Worm (Caenorhabditis elegans) whole organism, late embryonic: ENCODE measurements around the gene T01G6.10.

Experiments used
- F13H6.1 ChIP-seq: sonication (generic microtip); optimal IDR thresholded peaks from 2 replicates; lab custom pipeline; 2016; ENCODE audit warnings: missing genetic modification characterization, missing compliant biosample characterization
- K09A11.1 ChIP-seq: sonication (generic microtip); optimal IDR thresholded peaks from 2 replicates; lab custom pipeline; 2017; ENCODE audit warnings: antibody characterized with exemption, mild to moderate bottlenecking, missing genetic modification characterization, missing compliant biosample characterization; ENCODE audit not compliant: insufficient read depth
- ama-1 ChIP-seq: fragments of 150-350 bp; optimal IDR thresholded peaks from 2 replicates; lab custom pipeline; 2014
- ceh-18 ChIP-seq: sonication (generic microtip); optimal IDR thresholded peaks from 2 replicates; lab custom pipeline; 2016; ENCODE audit warnings: missing genetic modification characterization, missing compliant biosample characterization
- ceh-2 ChIP-seq: sonication (generic microtip); optimal IDR thresholded peaks from 2 replicates; lab custom pipeline; 2016; ENCODE audit warnings: missing genotype, missing genetic modification characterization, missing compliant biosample characterization
- ceh-22 ChIP-seq: sonication (generic microtip); optimal IDR thresholded peaks from 2 replicates; lab custom pipeline; 2017; ENCODE audit warnings: missing biosample characterization, missing genetic modification characterization
- ceh-24 ChIP-seq: sonication (generic microtip); optimal IDR thresholded peaks from 2 replicates; lab custom pipeline; 2016; ENCODE audit warnings: mild to moderate bottlenecking, missing genetic modification characterization, missing compliant biosample characterization
- ceh-45 ChIP-seq: fragments of 200-800 bp; sonication (Bioruptor generic); IDR thresholded peaks from 2 replicates; pipeline ENCODE4 v1.3.6; 2022; ENCODE audit warnings: missing genetic modification reagents, missing genetic modification characterization, missing compliant biosample characterization
- ceh-48 ChIP-seq: sonication (generic microtip); optimal IDR thresholded peaks from 2 replicates; lab custom pipeline; 2016; ENCODE audit warnings: missing genetic modification characterization, inconsistent platforms, missing compliant biosample characterization
- ceh-6 ChIP-seq: fragments of 200-800 bp; sonication (Bioruptor generic); optimal IDR thresholded peaks from 2 replicates; lab custom pipeline; 2018; ENCODE audit warnings: mild to moderate bottlenecking, missing genetic modification characterization, missing compliant biosample characterization
- ceh-9 ChIP-seq: sonication (generic microtip); optimal IDR thresholded peaks from 2 replicates; lab custom pipeline; 2016; ENCODE audit warnings: mild to moderate bottlenecking, missing genetic modification characterization, inconsistent platforms, missing compliant biosample characterization
- che-1 ChIP-seq: sonication (generic microtip); optimal IDR thresholded peaks from 2 replicates; lab custom pipeline; 2016; ENCODE audit warnings: mild to moderate bottlenecking, missing genetic modification characterization, missing compliant biosample characterization
- dmd-4 ChIP-seq: sonication (generic microtip); optimal IDR thresholded peaks from 2 replicates; lab custom pipeline; 2016; ENCODE audit warnings: borderline replicate concordance, missing genetic modification characterization, missing compliant biosample characterization
- elt-4 ChIP-seq: sonication (generic microtip); optimal IDR thresholded peaks from 2 replicates; lab custom pipeline; 2016; ENCODE audit warnings: missing genetic modification characterization, missing compliant biosample characterization
- ets-4 ChIP-seq: sonication (generic microtip); optimal IDR thresholded peaks from 2 replicates; lab custom pipeline; 2016; ENCODE audit warnings: missing genetic modification characterization, missing compliant biosample characterization
- fax-1 ChIP-seq: sonication (generic microtip); optimal IDR thresholded peaks from 2 replicates; lab custom pipeline; 2016; ENCODE audit warnings: missing genotype, missing genetic modification characterization, missing compliant biosample characterization
- fkh-10 ChIP-seq: fragments of 150-350 bp; optimal IDR thresholded peaks from 2 replicates; lab custom pipeline; 2014; ENCODE audit warnings: missing biosample characterization, missing genetic modification reagents, missing genetic modification characterization
- fkh-6 ChIP-seq: sonication (generic microtip); optimal IDR thresholded peaks from 2 replicates; lab custom pipeline; 2016; ENCODE audit warnings: missing genetic modification characterization, missing compliant biosample characterization
- gmeb-2 ChIP-seq: sonication (generic microtip); optimal IDR thresholded peaks from 2 replicates; lab custom pipeline; 2016; ENCODE audit warnings: missing genetic modification characterization, inconsistent platforms, missing compliant biosample characterization
- hlh-13 ChIP-seq: fragments of 200-800 bp; sonication (Bioruptor generic); optimal IDR thresholded peaks from 2 replicates; lab custom pipeline; 2018; ENCODE audit warnings: mild to moderate bottlenecking, missing genetic modification characterization, missing compliant biosample characterization
- hlh-30 ChIP-seq: sonication (generic microtip); optimal IDR thresholded peaks from 2 replicates; lab custom pipeline; 2017; ENCODE audit warnings: antibody characterized with exemption, missing genetic modification characterization, missing compliant biosample characterization; ENCODE audit not compliant: insufficient read depth
- hlh-6 ChIP-seq: sonication (generic microtip); optimal IDR thresholded peaks from 2 replicates; lab custom pipeline; 2016; ENCODE audit warnings: missing genotype, missing genetic modification characterization, missing compliant biosample characterization
- mec-3 ChIP-seq: sonication (generic microtip); optimal IDR thresholded peaks from 2 replicates; lab custom pipeline; 2016; ENCODE audit warnings: borderline replicate concordance, missing genetic modification characterization, missing compliant biosample characterization
- nfya-1 ChIP-seq: sonication (generic microtip); optimal IDR thresholded peaks from 2 replicates; lab custom pipeline; 2017; ENCODE audit warnings: missing genetic modification characterization, mild to moderate bottlenecking, missing compliant biosample characterization, antibody characterized with exemption, moderate library complexity
- nhr-11 ChIP-seq: fragments of 150-350 bp; optimal IDR thresholded peaks from 2 replicates; lab custom pipeline; 2014; ENCODE audit warnings: missing biosample characterization, missing genetic modification characterization
- npax-4 ChIP-seq: sonication (generic microtip); optimal IDR thresholded peaks from 2 replicates; lab custom pipeline; 2016; ENCODE audit warnings: missing genetic modification characterization, missing compliant biosample characterization
- odd-2 ChIP-seq: sonication (generic microtip); optimal IDR thresholded peaks from 2 replicates; lab custom pipeline; 2017; ENCODE audit warnings: antibody characterized with exemption, mild to moderate bottlenecking, missing genetic modification characterization, missing compliant biosample characterization
- pat-9 ChIP-seq: fragments of 200-800 bp; sonication (Bioruptor generic); optimal IDR thresholded peaks from 2 replicates; lab custom pipeline; 2018; ENCODE audit warnings: mild to moderate bottlenecking, missing genetic modification characterization, moderate library complexity, missing compliant biosample characterization
- pha-4 ChIP-seq: fragments of 150-350 bp; optimal IDR thresholded peaks from 2 replicates; lab custom pipeline; 2018; ENCODE audit warnings: missing biosample characterization, missing genetic modification reagents, missing genetic modification characterization
- pqm-1 ChIP-seq: sonication (generic microtip); optimal IDR thresholded peaks from 2 replicates; lab custom pipeline; 2016; ENCODE audit warnings: missing genetic modification characterization, missing compliant biosample characterization
- ref-2 ChIP-seq: sonication (generic microtip); optimal IDR thresholded peaks from 2 replicates; lab custom pipeline; 2016; ENCODE audit warnings: missing genetic modification characterization, missing compliant biosample characterization
- rnt-1 ChIP-seq: sonication (generic microtip); optimal IDR thresholded peaks from 2 replicates; lab custom pipeline; 2016; ENCODE audit warnings: missing genetic modification characterization, missing compliant biosample characterization
- sdc-2 ChIP-seq: sonication (generic microtip); optimal IDR thresholded peaks from 2 replicates; lab custom pipeline; 2016; ENCODE audit warnings: missing genotype, missing genetic modification characterization, missing compliant biosample characterization
- sox-2 ChIP-seq: fragments of 200-800 bp; sonication (Bioruptor generic); IDR thresholded peaks from 2 replicates; pipeline ENCODE4 v1.3.6; 2022; ENCODE audit warnings: missing genetic modification reagents, missing genetic modification characterization, missing compliant biosample characterization
- sox-4 ChIP-seq: sonication (generic microtip); optimal IDR thresholded peaks from 2 replicates; lab custom pipeline; 2017; ENCODE audit warnings: mild to moderate bottlenecking, missing genetic modification characterization, inconsistent platforms, missing compliant biosample characterization
- tbx-2 ChIP-seq: sonication (generic microtip); optimal IDR thresholded peaks from 2 replicates; lab custom pipeline; 2016; ENCODE audit warnings: missing genetic modification characterization, missing compliant biosample characterization
- ttx-3 ChIP-seq: sonication (generic microtip); optimal IDR thresholded peaks from 2 replicates; lab custom pipeline; 2016; ENCODE audit warnings: missing genetic modification reagents, missing genetic modification characterization, missing compliant biosample characterization
- unc-86 ChIP-seq: sonication (generic microtip); optimal IDR thresholded peaks from 2 replicates; lab custom pipeline; 2016; ENCODE audit warnings: missing genetic modification characterization, missing compliant biosample characterization

The T01G6.10 gene

DNA sequence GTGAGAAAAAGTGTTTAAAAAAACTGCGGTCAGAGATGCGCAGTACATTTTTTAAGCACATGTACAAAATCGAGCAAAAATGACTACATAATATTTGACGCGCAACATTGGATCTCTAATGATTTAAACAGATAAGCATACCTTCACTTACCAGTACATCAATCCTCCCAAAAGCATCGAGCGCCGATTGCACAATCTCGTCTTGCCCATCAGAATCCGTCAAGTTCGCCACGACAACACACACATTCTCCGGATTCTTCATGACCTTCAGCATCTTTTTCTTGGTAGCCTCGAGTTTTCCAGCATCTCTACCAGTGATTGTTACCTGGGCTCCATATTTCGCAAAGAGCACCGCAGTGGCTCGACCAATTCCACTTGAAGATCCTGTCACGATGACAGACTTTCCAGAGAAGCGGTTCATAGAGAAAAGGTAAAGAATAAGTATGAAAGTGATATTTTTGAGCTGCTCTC is at the start of gene T01G6.10:
Gene T01G6.10, minus strand, starts transcription at position 421 of the 471 bp plus-strand sequence.
- TF ChIP-seq hlh-6 (tag; lab: Kevin White, UChicago) (no peak), ttx-3 (tag; lab: Kevin White, UChicago) (no peak), fkh-10 (GFP tag; lab: Kevin White, UChicago) (no peak), sox-4 (no peak), ceh-22 (tag; lab: Kevin White, UChicago) (no peak), sdc-2 (no peak)

- TF ChIP-seq che-1 (tag; lab: Kevin White, UChicago), result no peak
- no peak for TF ChIP-seq fkh-6 (tag; lab: Kevin White, UChicago)
- no peak for TF ChIP-seq unc-86 (tag; lab: Kevin White, UChicago)
- TF ChIP-seq dmd-4 (tag; lab: Kevin White, UChicago), result no peak
- TF ChIP-seq fkh-10 (GFP tag; lab: Kevin White, UChicago), result no peak
- no peak for TF ChIP-seq K09A11.1 (tag; lab: Kevin White, UChicago)
- no peak for TF ChIP-seq elt-4 (tag; lab: Kevin White, UChicago)
- no peak for TF ChIP-seq sox-2 (GFP tag; lab: Robert Waterston, UW)
- no peak for TF ChIP-seq nhr-11 (tag; lab: Kevin White, UChicago)
- TF ChIP-seq pat-9, result no peak
These were observed 49.4 kb upstream of the T01G6.10 start for ce11 chrV:552406-552805.

DNA sequence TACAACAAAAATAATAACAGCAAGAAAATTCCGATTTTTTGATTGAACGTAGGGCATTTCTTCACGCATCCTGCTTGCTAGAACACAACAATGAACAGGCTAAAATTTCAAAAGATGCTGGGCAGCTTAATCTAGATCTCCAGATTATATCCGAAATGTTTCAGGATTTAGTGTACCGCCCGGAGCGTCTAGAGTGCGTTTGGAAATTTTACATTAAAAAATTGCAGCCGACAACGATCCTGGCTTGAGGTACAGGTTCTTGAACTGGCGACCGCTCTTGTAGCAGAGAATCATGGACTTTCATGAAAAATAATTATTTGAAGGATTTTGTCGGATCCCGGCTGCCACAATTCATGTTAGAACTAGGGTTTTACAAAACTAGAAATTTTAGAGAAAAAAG is 45.0 kb upstream of the T01G6.10 start, which contains the start of gene C14C6.6:
Gene C14C6.6, minus strand, starts transcription at position 101 of the 400 bp plus-strand sequence.
- TF ChIP-seq ceh-2 (tag; lab: Kevin White, UChicago) (no peak), nfya-1 (tag; lab: Kevin White, UChicago) (no peak), ceh-9 (tag; lab: Kevin White, UChicago) (no peak), tbx-2 (tag; lab: Kevin White, UChicago) (no peak), hlh-6 (tag; lab: Kevin White, UChicago) (no peak), ceh-24 (tag; lab: Kevin White, UChicago) (no peak), F13H6.1 (tag; lab: Kevin White, UChicago) (no peak), mec-3 (tag; lab: Kevin White, UChicago) (no peak), pat-9 (no peak), ceh-18 (no peak), sdc-2 (no peak), ets-4 (no peak), hlh-30 (tag; lab: Kevin White, UChicago) (no peak), ceh-6 (GFP tag; lab: Kevin White, UChicago) (no peak)

- TF ChIP-seq dmd-4 (tag; lab: Kevin White, UChicago) (no peak), fax-1 (tag; lab: Kevin White, UChicago) (no peak), pha-4 (no peak), hlh-6 (tag; lab: Kevin White, UChicago) (no peak)
- TF ChIP-seq, all 69 proteins: peak for 0
These were observed 40.1 kb upstream of the T01G6.10 start, which contains the start of gene C14C6.3 for ce11 chrV:543169-543568. Gene C14C6.3, plus strand, starts transcription at chrV:543469.

- no peak for TF ChIP-seq rnt-1 (tag; lab: Kevin White, UChicago)
- TF ChIP-seq sox-4, result no peak
- TF ChIP-seq ref-2 (tag; lab: Kevin White, UChicago), result no peak
- no peak for TF ChIP-seq nhr-11 (tag; lab: Kevin White, UChicago)
- TF ChIP-seq ceh-48 (tag; lab: Kevin White, UChicago), result no peak
- no peak for TF ChIP-seq hlh-13 (GFP tag; lab: Kevin White, UChicago)
- TF ChIP-seq nfya-1 (tag; lab: Kevin White, UChicago), result no peak
- TF ChIP-seq sdc-2, result no peak
- TF ChIP-seq npax-4, result no peak
- TF ChIP-seq ceh-45, result no peak
- TF ChIP-seq gmeb-2, result no peak
- no peak for TF ChIP-seq pqm-1 (tag; lab: Kevin White, UChicago)
- no peak for TF ChIP-seq odd-2
- TF ChIP-seq ama-1 (lab: Kevin White, UChicago), result no peak
- TF ChIP-seq ceh-22 (tag; lab: Kevin White, UChicago), result no peak
- no peak for TF ChIP-seq mec-3 (tag; lab: Kevin White, UChicago)
- no peak for TF ChIP-seq F13H6.1 (tag; lab: Kevin White, UChicago)
- no peak for TF ChIP-seq che-1 (tag; lab: Kevin White, UChicago)
These were observed 38.4 kb upstream of the T01G6.10 start for ce11 chrV:541470-541869.
